Worm (Caenorhabditis elegans) whole organism, late embryonic: Measurements from ENCODE around the gene ceh-57.

Experiments
- C08G9.2 ChIP-seq: sonication (generic microtip); optimal IDR thresholded peaks from 2 replicates; lab custom pipeline; 2016; ENCODE audit warnings: mild to moderate bottlenecking, missing genetic modification characterization, moderate library complexity, missing compliant biosample characterization
- K02D7.2 ChIP-seq: sonication (generic microtip); optimal IDR thresholded peaks from 2 replicates; lab custom pipeline; 2017; ENCODE audit warnings: mild to moderate bottlenecking, missing genetic modification characterization, missing compliant biosample characterization
- K09A11.1 ChIP-seq: sonication (generic microtip); optimal IDR thresholded peaks from 2 replicates; lab custom pipeline; 2017; ENCODE audit warnings: antibody characterized with exemption, mild to moderate bottlenecking, missing genetic modification characterization, missing compliant biosample characterization; ENCODE audit not compliant: insufficient read depth
- T23F11.4 ChIP-seq: fragments of 200-800 bp; sonication (Bioruptor generic); optimal IDR thresholded peaks from 2 replicates; lab custom pipeline; 2018; ENCODE audit warnings: mild to moderate bottlenecking, missing genetic modification characterization, missing compliant biosample characterization
- Y22D7AL.16 ChIP-seq: sonication (generic microtip); optimal IDR thresholded peaks from 2 replicates; lab custom pipeline; 2016; ENCODE audit warnings: missing genetic modification characterization, missing compliant biosample characterization
- ahr-1 ChIP-seq: sonication (generic microtip); optimal IDR thresholded peaks from 2 replicates; lab custom pipeline; 2016; ENCODE audit warnings: missing genetic modification characterization, missing compliant biosample characterization
- ama-1 ChIP-seq: fragments of 150-350 bp; optimal IDR thresholded peaks from 2 replicates; lab custom pipeline; 2014
- ceh-14 ChIP-seq: sonication (generic microtip); optimal IDR thresholded peaks from 2 replicates; lab custom pipeline; 2016; ENCODE audit warnings: missing genotype, missing genetic modification characterization, missing compliant biosample characterization
- ceh-18 ChIP-seq: sonication (generic microtip); optimal IDR thresholded peaks from 2 replicates; lab custom pipeline; 2016; ENCODE audit warnings: missing genetic modification characterization, missing compliant biosample characterization
- ceh-19 ChIP-seq: fragments of 200-800 bp; sonication (Bioruptor generic); optimal IDR thresholded peaks from 2 replicates; lab custom pipeline; 2018; ENCODE audit warnings: mild to moderate bottlenecking, missing genetic modification characterization, missing compliant biosample characterization
- ceh-30 ChIP-seq: fragments of 150-350 bp; optimal IDR thresholded peaks from 2 replicates; lab custom pipeline; 2014; ENCODE audit warnings: missing biosample characterization, missing genetic modification characterization
- ceh-34 ChIP-seq: sonication (generic microtip); optimal IDR thresholded peaks from 2 replicates; lab custom pipeline; 2016; ENCODE audit warnings: mild to moderate bottlenecking, missing genetic modification characterization, missing compliant biosample characterization
- ceh-48 ChIP-seq: sonication (generic microtip); optimal IDR thresholded peaks from 2 replicates; lab custom pipeline; 2016; ENCODE audit warnings: missing genetic modification characterization, inconsistent platforms, missing compliant biosample characterization
- ceh-6 ChIP-seq: fragments of 200-800 bp; sonication (Bioruptor generic); optimal IDR thresholded peaks from 2 replicates; lab custom pipeline; 2018; ENCODE audit warnings: mild to moderate bottlenecking, missing genetic modification characterization, missing compliant biosample characterization
- ceh-9 ChIP-seq: sonication (generic microtip); optimal IDR thresholded peaks from 2 replicates; lab custom pipeline; 2016; ENCODE audit warnings: mild to moderate bottlenecking, missing genetic modification characterization, inconsistent platforms, missing compliant biosample characterization
- elt-4 ChIP-seq: sonication (generic microtip); optimal IDR thresholded peaks from 2 replicates; lab custom pipeline; 2016; ENCODE audit warnings: missing genetic modification characterization, missing compliant biosample characterization
- ets-4 ChIP-seq: sonication (generic microtip); optimal IDR thresholded peaks from 2 replicates; lab custom pipeline; 2016; ENCODE audit warnings: missing genetic modification characterization, missing compliant biosample characterization
- fax-1 ChIP-seq: sonication (generic microtip); optimal IDR thresholded peaks from 2 replicates; lab custom pipeline; 2016; ENCODE audit warnings: missing genotype, missing genetic modification characterization, missing compliant biosample characterization
- fkh-10 ChIP-seq: fragments of 150-350 bp; optimal IDR thresholded peaks from 2 replicates; lab custom pipeline; 2014; ENCODE audit warnings: missing biosample characterization, missing genetic modification reagents, missing genetic modification characterization
- fkh-6 ChIP-seq: sonication (generic microtip); optimal IDR thresholded peaks from 2 replicates; lab custom pipeline; 2016; ENCODE audit warnings: missing genetic modification characterization, missing compliant biosample characterization
- gmeb-2 ChIP-seq: sonication (generic microtip); optimal IDR thresholded peaks from 2 replicates; lab custom pipeline; 2016; ENCODE audit warnings: missing genetic modification characterization, inconsistent platforms, missing compliant biosample characterization
- hlh-15 ChIP-seq: sonication (generic microtip); optimal IDR thresholded peaks from 2 replicates; lab custom pipeline; 2016; ENCODE audit warnings: missing genetic modification characterization, missing compliant biosample characterization
- hlh-30 ChIP-seq: sonication (generic microtip); optimal IDR thresholded peaks from 2 replicates; lab custom pipeline; 2017; ENCODE audit warnings: antibody characterized with exemption, missing genetic modification characterization, missing compliant biosample characterization; ENCODE audit not compliant: insufficient read depth
- hlh-6 ChIP-seq: sonication (generic microtip); optimal IDR thresholded peaks from 2 replicates; lab custom pipeline; 2016; ENCODE audit warnings: missing genotype, missing genetic modification characterization, missing compliant biosample characterization
- hlh-8 ChIP-seq: sonication (generic microtip); optimal IDR thresholded peaks from 2 replicates; lab custom pipeline; 2016; ENCODE audit warnings: missing genotype, missing genetic modification characterization, missing compliant biosample characterization
- madf-2 ChIP-seq: sonication (generic microtip); optimal IDR thresholded peaks from 2 replicates; lab custom pipeline; 2017; ENCODE audit warnings: missing genetic modification characterization, missing compliant biosample characterization
- nfya-1 ChIP-seq: sonication (generic microtip); optimal IDR thresholded peaks from 2 replicates; lab custom pipeline; 2017; ENCODE audit warnings: missing genetic modification characterization, mild to moderate bottlenecking, missing compliant biosample characterization, antibody characterized with exemption, moderate library complexity
- nhr-11 ChIP-seq: fragments of 150-350 bp; optimal IDR thresholded peaks from 2 replicates; lab custom pipeline; 2014; ENCODE audit warnings: missing biosample characterization, missing genetic modification characterization
- nhr-232 ChIP-seq: sonication (generic microtip); optimal IDR thresholded peaks from 2 replicates; lab custom pipeline; 2016; ENCODE audit warnings: missing genetic modification characterization, missing compliant biosample characterization
- npax-4 ChIP-seq: sonication (generic microtip); optimal IDR thresholded peaks from 2 replicates; lab custom pipeline; 2016; ENCODE audit warnings: missing genetic modification characterization, missing compliant biosample characterization
- odd-2 ChIP-seq: sonication (generic microtip); optimal IDR thresholded peaks from 2 replicates; lab custom pipeline; 2017; ENCODE audit warnings: antibody characterized with exemption, mild to moderate bottlenecking, missing genetic modification characterization, missing compliant biosample characterization
- pag-3 ChIP-seq: sonication (generic microtip); optimal IDR thresholded peaks from 2 replicates; lab custom pipeline; 2016; ENCODE audit warnings: missing compliant biosample characterization, missing genetic modification characterization, borderline replicate concordance
- pax-1 ChIP-seq: fragments of 150-350 bp; optimal IDR thresholded peaks from 2 replicates; lab custom pipeline; 2014; ENCODE audit warnings: missing biosample characterization, missing genetic modification characterization
- pha-2 ChIP-seq: sonication (generic microtip); optimal IDR thresholded peaks from 2 replicates; lab custom pipeline; 2017; ENCODE audit warnings: mild to moderate bottlenecking, missing genetic modification characterization, missing compliant biosample characterization
- rnt-1 ChIP-seq: sonication (generic microtip); optimal IDR thresholded peaks from 2 replicates; lab custom pipeline; 2016; ENCODE audit warnings: missing genetic modification characterization, missing compliant biosample characterization
- sox-2 ChIP-seq: fragments of 200-800 bp; sonication (Bioruptor generic); IDR thresholded peaks from 2 replicates; pipeline ENCODE4 v1.3.6; 2022; ENCODE audit warnings: missing genetic modification reagents, missing genetic modification characterization, missing compliant biosample characterization
- sox-4 ChIP-seq: sonication (generic microtip); optimal IDR thresholded peaks from 2 replicates; lab custom pipeline; 2017; ENCODE audit warnings: mild to moderate bottlenecking, missing genetic modification characterization, inconsistent platforms, missing compliant biosample characterization
- syd-9 ChIP-seq: sonication (generic microtip); optimal IDR thresholded peaks from 2 replicates; lab custom pipeline; 2016; ENCODE audit warnings: mild to moderate bottlenecking, missing genetic modification characterization, moderate library complexity, missing compliant biosample characterization
- tbx-7 ChIP-seq: sonication (generic microtip); optimal IDR thresholded peaks from 2 replicates; lab custom pipeline; 2016; ENCODE audit warnings: missing genotype, missing genetic modification characterization, missing compliant biosample characterization
- unc-3 ChIP-seq, 2 experiments: fragments of 200-800 bp in 1 of 2; sonication (Bioruptor generic) in 1 of 2; sonication (generic microtip) in 1 of 2; conservative IDR thresholded peaks in 1 of 2; optimal IDR thresholded peaks in 1 of 2; 2 replicates each; pipeline versions ENCODE4 v1.3.6 to Lab custom; 2016 to 2022; ENCODE audit warnings: missing compliant biosample characterization in 2 of 2, missing genetic modification characterization in 2 of 2, missing genetic modification reagents in 1 of 2
- unc-42 ChIP-seq: sonication (generic microtip); optimal IDR thresholded peaks from 2 replicates; lab custom pipeline; 2016; ENCODE audit warnings: missing genotype, missing genetic modification characterization, missing compliant biosample characterization
- unc-55 ChIP-seq: sonication (generic microtip); optimal IDR thresholded peaks from 2 replicates; lab custom pipeline; 2017; ENCODE audit warnings: missing biosample characterization, missing genetic modification reagents, missing genetic modification characterization
- unc-86 ChIP-seq: sonication (generic microtip); optimal IDR thresholded peaks from 2 replicates; lab custom pipeline; 2016; ENCODE audit warnings: missing genetic modification characterization, missing compliant biosample characterization
- zip-5 ChIP-seq: sonication (generic microtip); optimal IDR thresholded peaks from 2 replicates; lab custom pipeline; 2016; ENCODE audit warnings: missing genetic modification characterization, missing compliant biosample characterization
- ztf-16 ChIP-seq: sonication (generic microtip); optimal IDR thresholded peaks from 2 replicates; lab custom pipeline; 2017; ENCODE audit warnings: missing genetic modification characterization, missing compliant biosample characterization

ceh-57 gene

DNA sequence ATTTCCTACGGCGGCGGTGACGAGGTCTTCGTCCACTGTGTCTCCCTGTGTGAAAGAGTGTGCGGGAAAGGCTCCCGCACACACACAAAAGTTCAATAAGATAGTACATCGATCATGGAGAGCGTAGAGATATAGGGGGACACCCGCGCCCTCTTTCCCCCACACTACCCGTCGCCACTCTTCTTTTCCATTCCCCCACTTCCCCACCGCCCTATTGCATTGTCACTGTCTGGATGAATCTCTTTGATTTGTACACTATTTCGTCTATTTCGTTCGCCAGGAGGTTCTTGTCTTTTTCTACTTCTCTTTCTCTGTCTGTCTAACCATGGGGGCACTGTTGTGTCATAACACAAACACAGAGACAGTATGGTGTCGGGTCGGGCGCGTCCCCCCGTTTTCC, 15.2 kb upstream of the ceh-57 start (continued):
- TF ChIP-seq fax-1 (tag; lab: Kevin White, UChicago) (no peak), hlh-8 (no peak), sox-4 (tag; lab: Kevin White, UChicago) (no peak), ceh-19 (GFP tag; lab: Kevin White, UChicago) (no peak), syd-9 (tag; lab: Kevin White, UChicago) (no peak), fkh-10 (GFP tag; lab: Kevin White, UChicago) (no peak), ahr-1 (no peak), pax-1 (tag; lab: Kevin White, UChicago) (no peak), C08G9.2 (tag; lab: Kevin White, UChicago) (no peak), ceh-48 (tag; lab: Kevin White, UChicago) (no peak), ets-4 (tag; lab: Kevin White, UChicago) (peak; percentile 11), rnt-1 (no peak), unc-86 (no peak), T23F11.4 (no peak), unc-3 (GFP tag; conservative IDR thresholded peaks at IDR 0.05; lab: Robert Waterston, UW) (no peak), unc-3 (tag; optimal IDR thresholded peaks at IDR 0.05; lab: Kevin White, UChicago) (no peak), hlh-30 (tag; lab: Kevin White, UChicago) (peak; percentile 9), pha-2 (tag; lab: Kevin White, UChicago) (no peak), zip-5 (no peak), fkh-6 (no peak), sox-2 (GFP tag; lab: Robert Waterston, UW) (no peak), npax-4 (no peak), ceh-34 (tag; lab: Kevin White, UChicago) (no peak), nfya-1 (peak; percentile 71), ceh-6 (GFP tag; lab: Kevin White, UChicago) (no peak), gmeb-2 (tag; lab: Kevin White, UChicago) (no peak), ceh-9 (tag; lab: Kevin White, UChicago) (no peak), ceh-14 (tag; lab: Kevin White, UChicago) (no peak), elt-4 (no peak), hlh-15 (tag; lab: Kevin White, UChicago) (no peak), Y22D7AL.16 (tag; lab: Kevin White, UChicago) (no peak)

DNA sequence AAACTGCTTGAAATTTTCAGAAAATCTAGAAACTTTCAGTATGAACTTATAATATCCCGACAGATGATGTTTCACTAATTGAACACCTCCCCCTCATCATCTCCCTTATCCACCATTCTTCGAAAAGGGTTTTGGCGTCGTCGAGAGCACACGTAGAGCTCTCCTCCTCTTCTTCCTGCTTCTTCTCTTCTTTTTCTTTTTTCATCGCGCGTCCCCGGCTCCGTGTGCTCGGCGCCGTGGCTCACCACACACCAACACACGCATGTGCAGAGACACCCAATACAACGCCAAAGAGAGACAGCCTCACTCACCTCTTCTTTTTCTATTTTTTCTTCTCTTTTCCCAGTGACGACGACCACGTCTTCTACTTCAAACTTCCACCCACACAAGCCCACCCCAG, 12.4 kb upstream of the ceh-57 start:
- no peak for TF ChIP-seq hlh-15 (tag; lab: Kevin White, UChicago)
- no peak for TF ChIP-seq ceh-19 (GFP tag; lab: Kevin White, UChicago)
- TF ChIP-seq unc-42 (tag; lab: Kevin White, UChicago): no peak
- TF ChIP-seq K02D7.2 (tag; lab: Kevin White, UChicago): no peak
- no peak for TF ChIP-seq odd-2 (tag; lab: Kevin White, UChicago)
- TF ChIP-seq nhr-232 (tag; lab: Kevin White, UChicago): no peak
- TF ChIP-seq nhr-11 (tag; lab: Kevin White, UChicago): no peak
- TF ChIP-seq ama-1 (lab: Kevin White, UChicago): no peak
- no peak for TF ChIP-seq T23F11.4
- no peak for TF ChIP-seq ceh-30 (tag; lab: Kevin White, UChicago)

DNA sequence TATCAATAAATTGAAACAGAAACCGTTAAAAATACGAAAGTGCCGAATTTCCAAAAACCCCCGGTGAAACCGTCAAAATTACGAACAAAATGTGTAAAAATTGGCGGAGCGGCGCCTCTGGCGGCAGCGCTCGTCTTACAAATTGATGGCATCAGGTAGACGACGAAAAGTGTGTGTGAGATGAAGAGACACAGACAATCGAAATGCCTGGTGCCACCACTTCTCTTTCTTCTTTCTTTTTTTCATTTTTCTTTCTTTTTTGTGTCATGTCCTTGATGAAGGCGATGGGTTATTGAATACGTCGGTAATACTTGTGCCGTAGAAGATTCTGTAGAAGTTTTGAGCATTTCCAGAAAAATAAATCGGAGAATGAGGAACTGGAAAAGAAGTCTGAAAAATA, 10.8 kb upstream of the ceh-57 start:
- TF ChIP-seq sox-4 (tag; lab: Kevin White, UChicago) (no peak), hlh-8 (no peak), unc-42 (tag; lab: Kevin White, UChicago) (no peak), tbx-7 (tag; lab: Kevin White, UChicago) (no peak), hlh-15 (tag; lab: Kevin White, UChicago) (no peak)

ce11 chrII:10374776-10375175, 7.7 kb upstream of the ceh-57 start:
- TF ChIP-seq pag-3 (no peak), K09A11.1 (tag; lab: Kevin White, UChicago) (no peak), Y22D7AL.16 (tag; lab: Kevin White, UChicago) (no peak), K02D7.2 (tag; lab: Kevin White, UChicago) (no peak), hlh-15 (tag; lab: Kevin White, UChicago) (no peak), unc-42 (tag; lab: Kevin White, UChicago) (no peak), hlh-8 (no peak), sox-2 (GFP tag; lab: Robert Waterston, UW) (no peak), ceh-48 (tag; lab: Kevin White, UChicago) (no peak), ztf-16 (no peak), hlh-6 (tag; lab: Kevin White, UChicago) (no peak), T23F11.4 (no peak), ceh-18 (tag; lab: Kevin White, UChicago) (no peak), ets-4 (tag; lab: Kevin White, UChicago) (no peak), unc-55 (GFP tag; lab: Kevin White, UChicago) (no peak), madf-2 (tag; lab: Kevin White, UChicago) (no peak)
